Fruit fly (Drosophila melanogaster) whole organism, embryonic: ENCODE results near the gene AIMP2.

ENCODE experiments used
- Antp ChIP-seq: fragments of 200-800 bp; sonication (Bioruptor generic); optimal IDR thresholded peaks from 3 replicates; lab custom pipeline; 2016; ENCODE audit warnings: missing biosample characterization, missing genetic modification characterization
- Atf3 ChIP-seq: fragments of 200-800 bp; sonication (Bioruptor generic); optimal IDR thresholded peaks from 3 replicates; lab custom pipeline; 2016; ENCODE audit warnings: missing biosample characterization, missing genetic modification characterization
- Bdp1 ChIP-seq: fragments of 200-800 bp; sonication (Bioruptor generic); optimal IDR thresholded peaks from 3 replicates; lab custom pipeline; 2016; ENCODE audit warnings: missing biosample characterization, missing genetic modification characterization
- CG10209 ChIP-seq: fragments of 200-800 bp; sonication (Bioruptor generic); optimal IDR thresholded peaks from 3 replicates; lab custom pipeline; 2017; ENCODE audit warnings: missing biosample characterization, mild to moderate bottlenecking, missing genetic modification characterization, missing genetic modification reagents
- CG10462 ChIP-seq: fragments of 200-800 bp; sonication (Bioruptor generic); optimal IDR thresholded peaks from 2 replicates; lab custom pipeline; 2016; ENCODE audit warnings: missing biosample characterization, missing genetic modification characterization
- CG11085 ChIP-seq: fragments of 200-800 bp; sonication (Bioruptor generic); IDR thresholded peaks from 2 replicates; pipeline ENCODE4 v1.3.6; 2022; ENCODE audit warnings: missing biosample characterization, missing genetic modification characterization
- CG11093 ChIP-seq: fragments of 200-800 bp; sonication (Bioruptor generic); IDR thresholded peaks from 3 replicates; pipeline ENCODE4 v1.3.6; 2022; ENCODE audit warnings: missing biosample characterization, missing genetic modification characterization
- CG11456 ChIP-seq: fragments of 200-800 bp; sonication (Bioruptor generic); IDR thresholded peaks from 3 replicates; pipeline ENCODE4 v1.3.6; 2022; ENCODE audit warnings: missing biosample characterization, missing genetic modification characterization
- CG12769 ChIP-seq: fragments of 200-800 bp; sonication (Bioruptor generic); optimal IDR thresholded peaks from 2 replicates; lab custom pipeline; 2019; ENCODE audit warnings: missing biosample characterization, mild to moderate bottlenecking, missing genetic modification characterization, moderate library complexity
- CG12942 ChIP-seq: fragments of 200-800 bp; sonication (Bioruptor generic); optimal IDR thresholded peaks from 3 replicates; lab custom pipeline; 2016; ENCODE audit warnings: missing biosample characterization, missing genetic modification characterization
- CG16815 ChIP-seq: fragments of 200-800 bp; sonication (Bioruptor generic); optimal IDR thresholded peaks from 3 replicates; lab custom pipeline; 2017; ENCODE audit warnings: missing biosample characterization, mild to moderate bottlenecking, missing genetic modification characterization
- CG2678 ChIP-seq: fragments of 200-800 bp; sonication (Bioruptor generic); optimal IDR thresholded peaks from 3 replicates; lab custom pipeline; 2019; ENCODE audit warnings: missing biosample characterization, mild to moderate bottlenecking, missing genetic modification characterization, moderate library complexity
- CG3163 ChIP-seq: fragments of 200-800 bp; sonication (Bioruptor generic); optimal IDR thresholded peaks from 3 replicates; lab custom pipeline; 2016; ENCODE audit warnings: missing biosample characterization, missing genetic modification characterization
- CG32532 ChIP-seq: fragments of 200-800 bp; sonication (Bioruptor generic); IDR thresholded peaks from 2 replicates; pipeline ENCODE4 v1.3.6; 2022; ENCODE audit warnings: missing biosample characterization, missing genetic modification characterization
- CG4282 ChIP-seq: fragments of 200-800 bp; sonication (Bioruptor generic); optimal IDR thresholded peaks from 2 replicates; lab custom pipeline; 2016; ENCODE audit warnings: missing biosample characterization, missing genetic modification characterization
- CG4424 ChIP-seq: fragments of 200-800 bp; sonication (Bioruptor generic); optimal IDR thresholded peaks from 3 replicates; lab custom pipeline; 2016; ENCODE audit warnings: missing biosample characterization, missing genetic modification characterization
- CG6689 ChIP-seq: fragments of 200-800 bp; sonication (Bioruptor generic); IDR thresholded peaks from 2 replicates; pipeline ENCODE4 v1.3.6; 2022; ENCODE audit warnings: missing biosample characterization, missing genetic modification characterization
- CG7372 ChIP-seq: fragments of 200-800 bp; sonication (Bioruptor generic); IDR thresholded peaks from 2 replicates; pipeline ENCODE4 v1.3.6; 2022; ENCODE audit warnings: missing biosample characterization, missing genetic modification characterization
- CG7786 ChIP-seq: fragments of 200-800 bp; sonication (Bioruptor generic); optimal IDR thresholded peaks from 2 replicates; lab custom pipeline; 2016; ENCODE audit warnings: missing biosample characterization, missing genetic modification characterization
- CG7987 ChIP-seq: fragments of 200-800 bp; sonication (Bioruptor generic); optimal IDR thresholded peaks from 2 replicates; lab custom pipeline; 2018; ENCODE audit warnings: missing biosample characterization, mild to moderate bottlenecking, missing genetic modification characterization, moderate library complexity
- CG8478 ChIP-seq: fragments of >200 bp; optimal IDR thresholded peaks from 2 replicates; lab custom pipeline; 2018
- Camta ChIP-seq: fragments of 200-800 bp; sonication (Bioruptor generic); optimal IDR thresholded peaks from 2 replicates; lab custom pipeline; 2016; ENCODE audit warnings: missing biosample characterization, missing genetic modification characterization
- CrebB ChIP-seq: fragments of 200-800 bp; sonication (Bioruptor generic); optimal IDR thresholded peaks from 3 replicates; lab custom pipeline; 2018; ENCODE audit warnings: missing biosample characterization, mild to moderate bottlenecking, missing genetic modification characterization
- Dbx ChIP-seq: fragments of 200-800 bp; sonication (Bioruptor generic); IDR thresholded peaks from 3 replicates; pipeline ENCODE4 v1.3.6; 2022; ENCODE audit warnings: missing biosample characterization, missing genetic modification characterization
- Dfd ChIP-seq, 2 experiments: fragments of >200 bp; optimal IDR thresholded peaks; 2 replicates each; lab custom pipeline; 2017; ENCODE audit warnings: missing biosample characterization in 2 of 2, missing genetic modification characterization in 2 of 2
- Elba2 ChIP-seq: fragments of 200-800 bp; sonication (Bioruptor generic); optimal IDR thresholded peaks from 3 replicates; lab custom pipeline; 2016; ENCODE audit warnings: missing biosample characterization, missing genetic modification characterization
- Fer1 ChIP-seq: fragments of 200-800 bp; sonication (Bioruptor generic); optimal IDR thresholded peaks from 2 replicates; lab custom pipeline; 2017; ENCODE audit warnings: missing biosample characterization, mild to moderate bottlenecking, missing genetic modification characterization
- HLH3B ChIP-seq: fragments of 200-800 bp; sonication (Bioruptor generic); IDR thresholded peaks from 2 replicates; pipeline ENCODE4 v1.3.6; 2022; ENCODE audit warnings: missing biosample characterization, missing genetic modification characterization
- MTF-1 ChIP-seq: fragments of 200-800 bp; sonication (Bioruptor generic); optimal IDR thresholded peaks from 2 replicates; lab custom pipeline; 2018; ENCODE audit warnings: missing biosample characterization, mild to moderate bottlenecking, missing genetic modification characterization, borderline replicate concordance
- Max ChIP-seq: fragments of 200-800 bp; sonication (Bioruptor generic); optimal IDR thresholded peaks from 2 replicates; lab custom pipeline; 2016; ENCODE audit warnings: missing biosample characterization, mild to moderate bottlenecking, missing genetic modification characterization
- Med ChIP-seq: fragments of 200-800 bp; sonication (Bioruptor generic); peaks from one replicate; lab custom pipeline; 2016; ENCODE audit warnings: missing biosample characterization, missing genetic modification characterization, mild to moderate bottlenecking, inconsistent platforms, moderate library complexity
- Rfx ChIP-seq: fragments of 200-800 bp; sonication (Bioruptor generic); IDR thresholded peaks from 2 replicates; pipeline ENCODE4 v1.3.6; 2022; ENCODE audit warnings: missing biosample characterization, missing genetic modification characterization
- Sox100B ChIP-seq: fragments of 200-800 bp; sonication (Bioruptor generic); optimal IDR thresholded peaks from 3 replicates; lab custom pipeline; 2018; ENCODE audit warnings: missing biosample characterization, mild to moderate bottlenecking, missing genetic modification characterization
- Xbp1 ChIP-seq: fragments of 200-800 bp; sonication (Bioruptor generic); optimal IDR thresholded peaks from 3 replicates; lab custom pipeline; 2016; ENCODE audit warnings: missing biosample characterization, mild to moderate bottlenecking, missing genetic modification characterization
- ara ChIP-seq: fragments of 200-800 bp; sonication (Bioruptor generic); IDR thresholded peaks from 2 replicates; pipeline ENCODE4 v1.3.6; 2022; ENCODE audit warnings: missing biosample characterization, missing genetic modification characterization
- br ChIP-seq: fragments of >200 bp; optimal IDR thresholded peaks from 2 replicates; lab custom pipeline; 2017
- cato ChIP-seq: fragments of 200-800 bp; sonication (Bioruptor generic); optimal IDR thresholded peaks from 2 replicates; lab custom pipeline; 2016; ENCODE audit warnings: missing biosample characterization, missing genetic modification characterization, borderline replicate concordance
- ci ChIP-seq: fragments of 200-800 bp; sonication (Bioruptor generic); IDR thresholded peaks from 3 replicates; pipeline ENCODE4 v1.3.6; 2022; ENCODE audit warnings: missing biosample characterization, missing genetic modification characterization
- disco-r ChIP-seq: fragments of 200-800 bp; sonication (Bioruptor generic); optimal IDR thresholded peaks from 2 replicates; lab custom pipeline; 2016; ENCODE audit warnings: missing biosample characterization, missing genetic modification characterization
- fru ChIP-seq: fragments of >200 bp; optimal IDR thresholded peaks from 2 replicates; lab custom pipeline; 2017
- ham ChIP-seq: fragments of 200-800 bp; sonication (Bioruptor generic); IDR thresholded peaks from 2 replicates; pipeline ENCODE4 v1.3.6; 2022; ENCODE audit warnings: missing biosample characterization, missing genetic modification characterization
- hkb ChIP-seq, 2 experiments: fragments of 200-800 bp in 1 of 2; fragments of >200 bp in 1 of 2; sonication (Bioruptor generic) in 1 of 2; IDR thresholded peaks in 1 of 2; optimal IDR thresholded peaks in 1 of 2; 2 replicates each; pipeline versions ENCODE4 v1.3.6 to Lab custom; 2017 to 2022; ENCODE audit warnings: missing biosample characterization in 1 of 2, missing genetic modification characterization in 1 of 2
- ind ChIP-seq: fragments of 200-800 bp; sonication (Bioruptor generic); optimal IDR thresholded peaks from 3 replicates; lab custom pipeline; 2016; ENCODE audit warnings: missing biosample characterization, missing genetic modification characterization
- inv ChIP-seq: fragments of 200-800 bp; sonication (Bioruptor generic); IDR thresholded peaks from 2 replicates; pipeline ENCODE4 v1.3.6; 2022; ENCODE audit warnings: missing biosample characterization, missing genetic modification characterization; ENCODE audit not compliant: partially characterized antibody
- mam ChIP-seq: fragments of 200-800 bp; sonication (Bioruptor generic); optimal IDR thresholded peaks from 3 replicates; lab custom pipeline; 2016; ENCODE audit warnings: missing biosample characterization, missing genetic modification characterization
- phol ChIP-seq: fragments of 200-800 bp; sonication (Bioruptor generic); optimal IDR thresholded peaks from 3 replicates; lab custom pipeline; 2018; ENCODE audit warnings: missing biosample characterization, mild to moderate bottlenecking, missing genetic modification characterization, moderate library complexity
- sob ChIP-seq: fragments of 200-800 bp; sonication (Bioruptor generic); IDR thresholded peaks from 2 replicates; pipeline ENCODE4 v1.3.6; 2022; ENCODE audit warnings: missing biosample characterization, missing genetic modification characterization
- tgo ChIP-seq: fragments of 200-800 bp; sonication (Bioruptor generic); IDR thresholded peaks from 3 replicates; pipeline ENCODE4 v1.3.6; 2022; ENCODE audit warnings: missing biosample characterization, missing genetic modification characterization
- trh ChIP-seq: fragments of 200-800 bp; sonication (Bioruptor generic); optimal IDR thresholded peaks from 2 replicates; lab custom pipeline; 2016; ENCODE audit warnings: missing biosample characterization, missing genetic modification characterization

Gene AIMP2

dm6 chr3L:15534274-15535227 lies 48.9 kb upstream of the AIMP2 start (continued):
- TF ChIP-seq CG3163 = peak; percentile 93
- no peak for TF ChIP-seq CrebB (tag; lab: Kevin White, UChicago)
- TF ChIP-seq cato (GFP tag; lab: Kevin White, UChicago) = peak; percentile 45
- TF ChIP-seq CG10462 (GFP tag; lab: Kevin White, UChicago) = peak; percentile 49
- TF ChIP-seq ind = peak; percentile 68
- peak; percentile 61; the same call in 2 of the 3 replicates for TF ChIP-seq ci (GFP tag; lab: Robert Waterston, UW)
- TF ChIP-seq CG4282 = no peak
- TF ChIP-seq phol (tag; lab: Kevin White, UChicago) = peak; percentile 66
- TF ChIP-seq Rfx = no peak; the same call in 1 of the 2 replicates
- TF ChIP-seq CG7987 (GFP tag; lab: Kevin White, UChicago) = no peak
- peak; percentile 44; the same call in 1 of the 2 replicates for TF ChIP-seq CG7372 (GFP tag; lab: Robert Waterston, UW)
- TF ChIP-seq fru (lab: Kevin White, UChicago) = no peak
- TF ChIP-seq trh (GFP tag; lab: Kevin White, UChicago) = no peak
- TF ChIP-seq Atf3 (GFP tag; lab: Kevin White, UChicago) = peak; percentile 29
- peak; percentile 89 for TF ChIP-seq Med (GFP tag; lab: Kevin White, UChicago)
- peak; percentile 42; the same call in 1 of the 2 replicates for TF ChIP-seq CG6689
- TF ChIP-seq disco-r (GFP tag; lab: Kevin White, UChicago) = no peak
- TF ChIP-seq Fer1 (GFP tag; lab: Kevin White, UChicago) = no peak
- TF ChIP-seq Dbx (GFP tag; lab: Robert Waterston, UW) = 0 out of 3 replicates have a peak, but pooled peaks have one; percentile 16
- peak; percentile 78 for TF ChIP-seq Sox100B (GFP tag; lab: Kevin White, UChicago)
- TF ChIP-seq CG10209 (GFP tag; lab: Kevin White, UChicago) = peak; percentile 76
- TF ChIP-seq inv (GFP tag; lab: Robert Waterston, UW) = no peak
- TF ChIP-seq mam (GFP tag; lab: Kevin White, UChicago) = peak; percentile 62
- TF ChIP-seq ham (GFP tag; lab: Robert Waterston, UW) = no peak
- TF ChIP-seq CG32532 = peak; percentile 35; the same call in 1 of the 2 replicates
- TF ChIP-seq CG8478 (lab: Kevin White, UChicago) = no peak
- TF ChIP-seq CG11093 (GFP tag; lab: Robert Waterston, UW) = 0 out of 3 replicates have a peak, but pooled peaks have one; percentile 16
- peak; percentile 1 for TF ChIP-seq Bdp1 (GFP tag; lab: Kevin White, UChicago)
- no peak for TF ChIP-seq hkb (optimal IDR thresholded peaks at IDR 0.05; lab: Kevin White, UChicago)
- 0 out of 2 replicates have a peak, but pooled peaks have one; percentile 35 for TF ChIP-seq hkb (GFP tag; IDR thresholded peaks at IDR 0.05; lab: Robert Waterston, UW)
- peak; percentile 43 for TF ChIP-seq CG12942 (GFP tag; lab: Kevin White, UChicago)
- peak; percentile 53 for TF ChIP-seq CG4424 (GFP tag; lab: Kevin White, UChicago)
- peak; percentile 77 for TF ChIP-seq CG16815
- TF ChIP-seq Elba2 (GFP tag; lab: Kevin White, UChicago) = no peak
- no peak for TF ChIP-seq br (lab: Kevin White, UChicago)
- TF ChIP-seq CG12769 = peak; percentile 61
- TF ChIP-seq MTF-1 = no peak
- TF ChIP-seq Max (GFP tag; lab: Kevin White, UChicago) = peak; percentile 49
- peak; percentile 49; the same call in 1 of the 3 replicates for TF ChIP-seq CG11456 (GFP tag; lab: Robert Waterston, UW)
- TF ChIP-seq Camta = peak; percentile 51
- TF ChIP-seq HLH3B (GFP tag; lab: Robert Waterston, UW) = peak; percentile 41; the same call in 1 of the 2 replicates
- TF ChIP-seq CG7786 (GFP tag; lab: Kevin White, UChicago) = peak; percentile 42
- TF ChIP-seq sob (GFP tag; lab: Robert Waterston, UW) = no peak
- TF ChIP-seq ara = peak; percentile 36; the same call in 1 of the 2 replicates
- no peak for TF ChIP-seq Dfd (GFP tag; optimal IDR thresholded peaks at IDR 0.05; lab: Kevin White, UChicago)
- no peak for TF ChIP-seq tgo (GFP tag; lab: Robert Waterston, UW)
- peak; percentile 81 for TF ChIP-seq CG2678 (tag; lab: Kevin White, UChicago)
- peak; percentile 72 for TF ChIP-seq Xbp1 (GFP tag; lab: Kevin White, UChicago)
- TF ChIP-seq Antp (GFP tag; lab: Kevin White, UChicago) = peak; percentile 45
- no peak for TF ChIP-seq CG11085 (GFP tag; lab: Robert Waterston, UW)
